Fruit fly (Drosophila melanogaster): Measurements from ENCODE around the gene Adk2.

Adk2 gene

DNA sequence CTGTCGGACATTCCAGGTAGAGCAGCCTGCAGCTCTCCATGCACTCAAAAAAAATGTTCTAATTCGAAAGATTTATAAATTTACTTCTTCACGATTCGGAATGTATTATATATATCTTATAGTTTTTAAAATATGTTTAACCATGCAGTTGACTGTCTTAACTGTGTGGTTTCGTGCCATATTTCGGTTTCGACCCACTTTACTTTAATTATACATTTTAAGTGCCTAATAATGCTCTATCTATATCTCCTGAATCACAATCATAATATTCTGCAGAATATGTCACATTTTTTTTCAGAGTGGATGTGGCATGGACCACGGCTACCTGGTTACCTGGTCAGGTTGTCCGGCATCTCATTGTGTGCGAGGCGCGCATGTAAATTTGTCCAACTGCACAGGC, 27.2 kb upstream of the Adk2 start:
- no peak for TF ChIP-seq Myc (optimal IDR thresholded peaks at IDR 0.05)
- peak; percentile 22 for TF ChIP-seq HLH106 (tag; optimal IDR thresholded peaks at IDR 0.05)
- TF ChIP-seq Abd-B (GFP tag; optimal IDR thresholded peaks at IDR 0.05), result no peak
- peak in 1 of 2 experiments; percentile 32 for TF ChIP-seq foxo (GFP tag; optimal IDR thresholded peaks at IDR 0.05)
- TF ChIP-seq Hr83 (GFP tag; optimal IDR thresholded peaks at IDR 0.05; ENCODE audit: poor library complexity, severe bottlenecking), result no peak
- TF ChIP-seq pan (optimal IDR thresholded peaks at IDR 0.05), result no peak
- TF ChIP-seq fru (GFP tag; optimal IDR thresholded peaks at IDR 0.05), result no peak
- no peak for TF ChIP-seq sage (GFP tag; optimal IDR thresholded peaks at IDR 0.05)
- TF ChIP-seq Sp1 (GFP tag; optimal IDR thresholded peaks at IDR 0.05), result peak; percentile 6
- no peak for TF ChIP-seq Mio (GFP tag; optimal IDR thresholded peaks at IDR 0.05)
- no peak for TF ChIP-seq br (GFP tag; optimal IDR thresholded peaks at IDR 0.05)
- TF ChIP-seq jim (GFP tag; optimal IDR thresholded peaks at IDR 0.05), result no peak
- TF ChIP-seq brk (GFP tag; optimal IDR thresholded peaks at IDR 0.05), result no peak
- TF ChIP-seq CG32264 (GFP tag; optimal IDR thresholded peaks at IDR 0.05), result no peak
- no peak for TF ChIP-seq dl (GFP tag; optimal IDR thresholded peaks at IDR 0.05; ENCODE audit: insufficient read depth in 1 of 2, partially characterized antibody in 2 of 2)
- no peak for TF ChIP-seq N (GFP tag; optimal IDR thresholded peaks at IDR 0.05)
- peak; percentile 15 for TF ChIP-seq OdsH (GFP tag; optimal IDR thresholded peaks at IDR 0.05)
- no peak for TF ChIP-seq GATAd (GFP tag; optimal IDR thresholded peaks at IDR 0.05)
- TF ChIP-seq sv (GFP tag; optimal IDR thresholded peaks at IDR 0.05), result no peak
- TF ChIP-seq lola (GFP tag; optimal IDR thresholded peaks at IDR 0.05), result no peak
- TF ChIP-seq Dif (GFP tag; optimal IDR thresholded peaks at IDR 0.05; ENCODE audit: partially characterized antibody), result no peak
- peak; percentile 30 for TF ChIP-seq h (GFP tag; optimal IDR thresholded peaks at IDR 0.05)
- TF ChIP-seq dmrt93B (GFP tag; optimal IDR thresholded peaks at IDR 0.05), result peak; percentile 3
- TF ChIP-seq Hnf4 (GFP tag; optimal IDR thresholded peaks at IDR 0.05), result no peak
- no peak for TF ChIP-seq Vsx2 (GFP tag; optimal IDR thresholded peaks at IDR 0.05; ENCODE audit: partially characterized antibody)
- no peak for TF ChIP-seq ey (GFP tag; optimal IDR thresholded peaks at IDR 0.05)
- no peak for TF ChIP-seq CG9705 (GFP tag; optimal IDR thresholded peaks at IDR 0.05)
- TF ChIP-seq rgr (GFP tag; optimal IDR thresholded peaks at IDR 0.05), result peak; percentile 9
- TF ChIP-seq tai (GFP tag; optimal IDR thresholded peaks at IDR 0.05), result no peak
- TF ChIP-seq woc (GFP tag; optimal IDR thresholded peaks at IDR 0.05), result no peak
- TF ChIP-seq psq (GFP tag; optimal IDR thresholded peaks at IDR 0.05), result peak; percentile 5
- TF ChIP-seq Hr78 (GFP tag; optimal IDR thresholded peaks at IDR 0.05), result no peak
- no peak for TF ChIP-seq CrebA (GFP tag; optimal IDR thresholded peaks at IDR 0.05; ENCODE audit: borderline replicate concordance)
- no peak for TF ChIP-seq dsf (GFP tag; optimal IDR thresholded peaks at IDR 0.05; ENCODE audit: borderline replicate concordance)
- no peak for TF ChIP-seq Jra (GFP tag; optimal IDR thresholded peaks at IDR 0.05)
- no peak for TF ChIP-seq Rel (GFP tag; optimal IDR thresholded peaks at IDR 0.05)
- TF ChIP-seq Rel (tag; optimal IDR thresholded peaks at IDR 0.05), result no peak
- no peak for TF ChIP-seq Dfd (GFP tag; optimal IDR thresholded peaks at IDR 0.05)
- no peak for TF ChIP-seq usp (GFP tag; optimal IDR thresholded peaks at IDR 0.05)

DNA sequence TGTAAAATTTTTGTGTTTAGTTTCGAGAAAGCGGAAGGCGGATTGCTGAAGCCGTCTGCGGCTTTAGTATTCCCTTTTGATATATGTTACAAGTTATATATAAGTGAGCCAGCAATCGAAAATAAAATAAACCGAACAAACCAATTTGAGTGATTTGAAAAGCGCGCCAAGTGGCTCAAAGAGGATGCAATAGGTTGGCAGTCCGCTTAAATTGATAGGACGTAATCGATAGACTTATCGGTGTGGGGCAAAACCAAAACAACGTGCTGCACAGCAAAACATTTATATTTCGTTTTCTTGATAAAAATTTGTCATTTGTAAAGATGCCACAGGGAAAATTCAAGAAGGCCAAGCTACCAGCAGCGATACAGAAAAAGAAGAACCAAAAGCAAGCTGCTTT, 24.3 kb upstream of the Adk2 start, which contains the start of gene CG11279:
Gene CG11279, plus strand, starts transcription at position 220 of the 400 bp plus-strand sequence.
- TF ChIP-seq br (GFP tag; optimal IDR thresholded peaks at IDR 0.05) (no peak), CG32264 (GFP tag; optimal IDR thresholded peaks at IDR 0.05) (no peak), Dif (GFP tag; optimal IDR thresholded peaks at IDR 0.05; ENCODE audit: partially characterized antibody) (no peak), pan (optimal IDR thresholded peaks at IDR 0.05) (no peak), GATAd (GFP tag; optimal IDR thresholded peaks at IDR 0.05) (no peak), Vsx2 (GFP tag; optimal IDR thresholded peaks at IDR 0.05; ENCODE audit: partially characterized antibody) (no peak), dl (GFP tag; optimal IDR thresholded peaks at IDR 0.05; ENCODE audit: insufficient read depth in 1 of 2, partially characterized antibody in 2 of 2) (no peak), Abd-B (GFP tag; optimal IDR thresholded peaks at IDR 0.05) (no peak), dsf (GFP tag; optimal IDR thresholded peaks at IDR 0.05; ENCODE audit: borderline replicate concordance) (no peak), tai (GFP tag; optimal IDR thresholded peaks at IDR 0.05) (no peak), Myc (optimal IDR thresholded peaks at IDR 0.05) (no peak), sv (GFP tag; optimal IDR thresholded peaks at IDR 0.05) (no peak), fru (GFP tag; optimal IDR thresholded peaks at IDR 0.05) (no peak)
